Fruit fly (Drosophila melanogaster): Measurements from ENCODE around the gene CG10588.

The CG10588 gene

dm6 chr3L:20921859-20922258, 34.9 kb upstream of the CG10588 start (continued):
- no peak for TF ChIP-seq nerfin-1 (tag; optimal IDR thresholded peaks at IDR 0.05)
- no peak for TF ChIP-seq D (optimal IDR thresholded peaks at IDR 0.05)
- no peak for TF ChIP-seq D (GFP tag; optimal IDR thresholded peaks at IDR 0.05)
- no peak for TF ChIP-seq Scr (GFP tag; IDR thresholded peaks at IDR 0.05; ENCODE audit: partially characterized antibody)
- TF ChIP-seq NC2α (GFP tag; optimal IDR thresholded peaks at IDR 0.05) = no peak
- no peak for TF ChIP-seq hth (optimal IDR thresholded peaks at IDR 0.05)
- TF ChIP-seq wek (GFP tag; optimal IDR thresholded peaks at IDR 0.05) = no peak
- TF ChIP-seq HLH54F (GFP tag; optimal IDR thresholded peaks at IDR 0.05) = no peak
- no peak for TF ChIP-seq Hr39 (optimal IDR thresholded peaks at IDR 0.05)
- no peak for TF ChIP-seq kni (GFP tag; optimal IDR thresholded peaks at IDR 0.05)
- TF ChIP-seq gcm (GFP tag; optimal IDR thresholded peaks at IDR 0.05) = no peak
- TF ChIP-seq cato (GFP tag; optimal IDR thresholded peaks at IDR 0.05; ENCODE audit: borderline replicate concordance) = no peak
- TF ChIP-seq CG2199 (GFP tag; IDR thresholded peaks at IDR 0.05) = no peak
- no peak for TF ChIP-seq H2.0 (GFP tag; IDR thresholded peaks at IDR 0.05)
- TF ChIP-seq ranshi (GFP tag; IDR thresholded peaks at IDR 0.05) = no peak
- no peak for TF ChIP-seq disco-r (GFP tag; optimal IDR thresholded peaks at IDR 0.05)
- TF ChIP-seq CG8388 (GFP tag; optimal IDR thresholded peaks at IDR 0.05) = peak; percentile 6
- no peak for TF ChIP-seq gcm2 (GFP tag; optimal IDR thresholded peaks at IDR 0.05)
- no peak for TF ChIP-seq BtbVII (GFP tag; optimal IDR thresholded peaks at IDR 0.05)
- TF ChIP-seq CG31441 (GFP tag; IDR thresholded peaks at IDR 0.05) = 0 out of 2 replicates have a peak, but pooled peaks have one; percentile 21
- TF ChIP-seq CG4707 (GFP tag; optimal IDR thresholded peaks at IDR 0.05) = no peak
- TF ChIP-seq Bdp1 (GFP tag; optimal IDR thresholded peaks at IDR 0.05) = no peak
- no peak for TF ChIP-seq trem (tag; optimal IDR thresholded peaks at IDR 0.05)
- no peak for TF ChIP-seq CG11093 (GFP tag; IDR thresholded peaks at IDR 0.05)
- TF ChIP-seq CG2875 (GFP tag; optimal IDR thresholded peaks at IDR 0.05) = no peak
- TF ChIP-seq sna (GFP tag; IDR thresholded peaks at IDR 0.05; ENCODE audit: partially characterized antibody) = no peak
- TF ChIP-seq wdn (GFP tag; IDR thresholded peaks at IDR 0.05) = no peak
- no peak for TF ChIP-seq CG10543 (GFP tag; optimal IDR thresholded peaks at IDR 0.05)
- no peak for TF ChIP-seq E2f2 (GFP tag; IDR thresholded peaks at IDR 0.05)
- no peak for TF ChIP-seq ash1 (GFP tag; optimal IDR thresholded peaks at IDR 0.05)
- TF ChIP-seq CG13894 (tag; optimal IDR thresholded peaks at IDR 0.05) = no peak
- peak; percentile 35 for TF ChIP-seq CG2712 (tag; optimal IDR thresholded peaks at IDR 0.05)
- TF ChIP-seq CG10209 (GFP tag; optimal IDR thresholded peaks at IDR 0.05) = no peak
- no peak for TF ChIP-seq tio (GFP tag; optimal IDR thresholded peaks at IDR 0.05)
- TF ChIP-seq CG3838 (GFP tag; optimal IDR thresholded peaks at IDR 0.05) = no peak
- no peak for TF ChIP-seq CG11696 (GFP tag; IDR thresholded peaks at IDR 0.05)
- TF ChIP-seq CG9437 (GFP tag; optimal IDR thresholded peaks at IDR 0.05) = no peak
- TF ChIP-seq CG1529 (GFP tag; optimal IDR thresholded peaks at IDR 0.05) = no peak
- no peak for TF ChIP-seq CG9215 (GFP tag; IDR thresholded peaks at IDR 0.05)
- no peak for TF ChIP-seq bigmax (GFP tag; optimal IDR thresholded peaks at IDR 0.05)
- TF ChIP-seq Awh (GFP tag; IDR thresholded peaks at IDR 0.05) = no peak
- no peak for TF ChIP-seq B-H1 (GFP tag; IDR thresholded peaks at IDR 0.05)
- TF ChIP-seq E2f1 (GFP tag; IDR thresholded peaks at IDR 0.05) = no peak
- no peak for TF ChIP-seq slp2 (GFP tag; optimal IDR thresholded peaks at IDR 0.05)
- TF ChIP-seq CG6765 (GFP tag; optimal IDR thresholded peaks at IDR 0.05) = no peak
- no peak for TF ChIP-seq CG7928 (GFP tag; optimal IDR thresholded peaks at IDR 0.05)
- TF ChIP-seq jumu (GFP tag; optimal IDR thresholded peaks at IDR 0.05) = no peak
- TF ChIP-seq CG6254 (GFP tag; optimal IDR thresholded peaks at IDR 0.05) = no peak
- no peak for TF ChIP-seq ftz-f1 (GFP tag; optimal IDR thresholded peaks at IDR 0.05)
- no peak for TF ChIP-seq CG31224 (GFP tag; IDR thresholded peaks at IDR 0.05)
- TF ChIP-seq gfzf (GFP tag; optimal IDR thresholded peaks at IDR 0.05) = no peak
- TF ChIP-seq Blimp-1 (GFP tag; optimal IDR thresholded peaks at IDR 0.05) = no peak
- peak; percentile 54 for TF ChIP-seq gem (tag; optimal IDR thresholded peaks at IDR 0.05)

Data from whole organism, embryonic.